Fruit fly (Drosophila melanogaster): Measurements from ENCODE around the gene Meics.
A peak's percentile ranks its signal among the peaks of the same experiment; 100 is the strongest.

The Meics gene

DNA sequence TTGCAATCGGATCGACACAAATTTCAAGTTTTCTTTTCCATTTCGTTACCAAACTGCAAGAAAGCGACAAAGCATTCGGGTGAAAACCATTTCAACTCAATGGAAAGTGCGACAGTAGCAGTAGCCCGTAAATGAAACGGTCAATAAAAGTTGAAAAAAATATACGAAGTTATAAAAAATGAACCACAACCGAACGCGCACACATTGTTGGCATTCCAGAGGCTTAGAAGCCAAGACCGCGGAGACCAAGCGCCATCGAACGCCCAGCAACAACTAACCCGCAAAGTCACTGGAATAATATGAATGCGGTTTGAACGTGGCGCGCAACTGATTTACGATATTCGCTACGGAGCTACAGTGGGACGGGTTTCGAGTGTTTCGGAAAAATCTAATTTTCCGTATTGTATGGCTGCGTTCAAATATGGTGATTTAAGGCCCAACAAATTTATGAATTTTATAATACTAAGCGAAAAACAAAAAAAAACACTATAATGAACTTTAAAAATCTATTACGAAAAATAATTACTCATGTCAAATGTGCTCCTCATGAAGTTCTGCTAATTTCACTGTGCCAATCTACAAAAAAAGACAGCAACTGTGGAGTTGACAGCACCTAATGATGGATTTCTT, 42.4 kb downstream of the Meics start (continued):
- no peak for TF ChIP-seq pzg (GFP tag; optimal IDR thresholded peaks at IDR 0.05)
- TF ChIP-seq CG2875 (GFP tag; optimal IDR thresholded peaks at IDR 0.05), result no peak
- TF ChIP-seq Mes4 (GFP tag; optimal IDR thresholded peaks at IDR 0.05), result peak; percentile 11
- TF ChIP-seq Atf-2 (GFP tag; optimal IDR thresholded peaks at IDR 0.05), result no peak
- TF ChIP-seq tx (GFP tag; optimal IDR thresholded peaks at IDR 0.05), result no peak
- TF ChIP-seq pho (GFP tag; optimal IDR thresholded peaks at IDR 0.05), result no peak
- TF ChIP-seq esg (GFP tag; conservative IDR thresholded peaks at IDR 0.05), result 0 out of 2 replicates have a peak, but pooled peaks have one; percentile 10
- no peak for TF ChIP-seq CG6813 (GFP tag; optimal IDR thresholded peaks at IDR 0.05)
- TF ChIP-seq CG11695 (GFP tag; IDR thresholded peaks at IDR 0.05), result peak; percentile 45; the same call in 2 of the 3 replicates
- no peak for TF ChIP-seq ato (GFP tag; IDR thresholded peaks at IDR 0.05; ENCODE audit: partially characterized antibody)
- TF ChIP-seq gcm (GFP tag; optimal IDR thresholded peaks at IDR 0.05), result peak; percentile 11
- TF ChIP-seq CG14050 (GFP tag; IDR thresholded peaks at IDR 0.05), result no peak
- TF ChIP-seq CG15269 (tag; optimal IDR thresholded peaks at IDR 0.05), result peak; percentile 51
- TF ChIP-seq slp2 (GFP tag; optimal IDR thresholded peaks at IDR 0.05), result peak; percentile 23
- TF ChIP-seq chm (GFP tag; IDR thresholded peaks at IDR 0.05), result peak; percentile 37; the same call in 1 of the 2 replicates
- peak; percentile 29 for TF ChIP-seq CG10462 (GFP tag; optimal IDR thresholded peaks at IDR 0.05)
- TF ChIP-seq ttk (GFP tag; IDR thresholded peaks at IDR 0.05), result peak; percentile 68
- TF ChIP-seq CG33557 (GFP tag; optimal IDR thresholded peaks at IDR 0.05), result no peak
- TF ChIP-seq btn (GFP tag; optimal IDR thresholded peaks at IDR 0.05), result no peak
- peak; percentile 1 for TF ChIP-seq Abd-B (GFP tag; optimal IDR thresholded peaks at IDR 0.05)
- TF ChIP-seq Mrtf (GFP tag; IDR thresholded peaks at IDR 0.05), result peak; percentile 58; the same call in 2 of the 3 replicates
- TF ChIP-seq mam (GFP tag; optimal IDR thresholded peaks at IDR 0.05), result peak; percentile 47
- TF ChIP-seq cato (GFP tag; optimal IDR thresholded peaks at IDR 0.05; ENCODE audit: borderline replicate concordance), result no peak
- TF ChIP-seq CG12769 (tag; optimal IDR thresholded peaks at IDR 0.05), result no peak
- peak; percentile 41 for TF ChIP-seq CG10979 (tag; optimal IDR thresholded peaks at IDR 0.05)
- peak; percentile 56 for TF ChIP-seq Ada2b (GFP tag; IDR thresholded peaks at IDR 0.05)
- peak; percentile 11 for TF ChIP-seq Camta (GFP tag; optimal IDR thresholded peaks at IDR 0.05)
- peak; percentile 68 for TF ChIP-seq CG2120 (GFP tag; optimal IDR thresholded peaks at IDR 0.05)
- TF ChIP-seq CG9932 (GFP tag; IDR thresholded peaks at IDR 0.05), result peak; percentile 57
- TF ChIP-seq Bteb2 (GFP tag; optimal IDR thresholded peaks at IDR 0.05), result peak; percentile 8
- 0 out of 3 replicates have a peak, but pooled peaks have one; percentile 64 for TF ChIP-seq CG2199 (GFP tag; IDR thresholded peaks at IDR 0.05)
- TF ChIP-seq jumu (GFP tag; optimal IDR thresholded peaks at IDR 0.05), result peak; percentile 56
- no peak for TF ChIP-seq Bdp1 (GFP tag; optimal IDR thresholded peaks at IDR 0.05)
- TF ChIP-seq zfh2 (GFP tag; optimal IDR thresholded peaks at IDR 0.05), result peak; percentile 26
- no peak for TF ChIP-seq jing (GFP tag; optimal IDR thresholded peaks at IDR 0.05)
- TF ChIP-seq Aef1 (GFP tag; IDR thresholded peaks at IDR 0.05), result peak; percentile 19; the same call in 1 of the 3 replicates
- peak; percentile 28 for TF ChIP-seq CG8388 (GFP tag; optimal IDR thresholded peaks at IDR 0.05)
- peak; percentile 10 for TF ChIP-seq CG3838 (GFP tag; optimal IDR thresholded peaks at IDR 0.05)

DNA sequence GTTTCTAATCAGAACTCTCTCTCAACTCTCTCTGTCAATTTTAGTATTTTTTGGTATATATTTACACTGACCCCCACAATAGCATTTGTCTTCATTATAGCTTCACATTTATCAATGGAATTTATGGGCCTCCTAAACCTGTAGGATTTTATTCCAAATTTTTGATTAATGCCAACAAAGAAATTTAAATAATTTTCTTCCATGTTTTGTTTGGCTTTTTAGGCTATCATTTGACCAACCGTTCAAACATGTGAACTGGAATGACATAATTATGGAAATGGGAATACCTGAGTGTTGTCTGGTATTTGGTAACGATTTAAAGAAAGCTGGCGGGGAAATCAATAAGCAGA, 43.9 kb downstream of the Meics start:
- TF ChIP-seq B-H1 (GFP tag; IDR thresholded peaks at IDR 0.05) (0 out of 3 replicates have a peak, but pooled peaks have one; percentile 1), ap (GFP tag; IDR thresholded peaks at IDR 0.05) (no peak), CG3065 (GFP tag; optimal IDR thresholded peaks at IDR 0.05) (no peak), sd (tag; optimal IDR thresholded peaks at IDR 0.05) (peak; percentile 88), CG34224 (GFP tag; IDR thresholded peaks at IDR 0.05; ENCODE audit: partially characterized antibody) (peak; percentile 36; the same call in 2 of the 3 replicates), abd-A (tag; optimal IDR thresholded peaks at IDR 0.05) (peak; percentile 87), insv (GFP tag; optimal IDR thresholded peaks at IDR 0.05) (peak in 1 of 2 experiments; percentile 88), NK7.1 (GFP tag; optimal IDR thresholded peaks at IDR 0.05) (no peak), CG6813 (GFP tag; optimal IDR thresholded peaks at IDR 0.05) (peak; percentile 5), oc (tag; optimal IDR thresholded peaks at IDR 0.05) (peak; percentile 28), Pdp1 (GFP tag; optimal IDR thresholded peaks at IDR 0.05) (peak in 1 of 2 experiments; percentile 69)

All from whole organism, embryonic.